Worm (Caenorhabditis elegans) whole organism, late embryonic: ENCODE results near the gene sprr-2.

Experiments
- C08G9.2 ChIP-seq: sonication (generic microtip); optimal IDR thresholded peaks from 2 replicates; lab custom pipeline; 2016; ENCODE audit warnings: mild to moderate bottlenecking, missing genetic modification characterization, moderate library complexity, missing compliant biosample characterization
- C38D4.7 ChIP-seq: fragments of 200-800 bp; sonication (Bioruptor generic); optimal IDR thresholded peaks from 2 replicates; lab custom pipeline; 2018; ENCODE audit warnings: mild to moderate bottlenecking, missing genetic modification characterization, moderate library complexity, missing compliant biosample characterization
- K09A11.1 ChIP-seq: sonication (generic microtip); optimal IDR thresholded peaks from 2 replicates; lab custom pipeline; 2017; ENCODE audit warnings: antibody characterized with exemption, mild to moderate bottlenecking, missing genetic modification characterization, missing compliant biosample characterization; ENCODE audit not compliant: insufficient read depth
- Y22D7AL.16 ChIP-seq: sonication (generic microtip); optimal IDR thresholded peaks from 2 replicates; lab custom pipeline; 2016; ENCODE audit warnings: missing genetic modification characterization, missing compliant biosample characterization
- ahr-1 ChIP-seq: sonication (generic microtip); optimal IDR thresholded peaks from 2 replicates; lab custom pipeline; 2016; ENCODE audit warnings: missing genetic modification characterization, missing compliant biosample characterization
- ceh-18 ChIP-seq: sonication (generic microtip); optimal IDR thresholded peaks from 2 replicates; lab custom pipeline; 2016; ENCODE audit warnings: missing genetic modification characterization, missing compliant biosample characterization
- ceh-2 ChIP-seq: sonication (generic microtip); optimal IDR thresholded peaks from 2 replicates; lab custom pipeline; 2016; ENCODE audit warnings: missing genotype, missing genetic modification characterization, missing compliant biosample characterization
- ceh-22 ChIP-seq: sonication (generic microtip); optimal IDR thresholded peaks from 2 replicates; lab custom pipeline; 2017; ENCODE audit warnings: missing biosample characterization, missing genetic modification characterization
- ceh-24 ChIP-seq: sonication (generic microtip); optimal IDR thresholded peaks from 2 replicates; lab custom pipeline; 2016; ENCODE audit warnings: mild to moderate bottlenecking, missing genetic modification characterization, missing compliant biosample characterization
- ceh-30 ChIP-seq: fragments of 150-350 bp; optimal IDR thresholded peaks from 2 replicates; lab custom pipeline; 2014; ENCODE audit warnings: missing biosample characterization, missing genetic modification characterization
- ceh-34 ChIP-seq: sonication (generic microtip); optimal IDR thresholded peaks from 2 replicates; lab custom pipeline; 2016; ENCODE audit warnings: mild to moderate bottlenecking, missing genetic modification characterization, missing compliant biosample characterization
- ceh-48 ChIP-seq: sonication (generic microtip); optimal IDR thresholded peaks from 2 replicates; lab custom pipeline; 2016; ENCODE audit warnings: missing genetic modification characterization, inconsistent platforms, missing compliant biosample characterization
- elt-2 ChIP-seq: sonication (generic microtip); optimal IDR thresholded peaks from 2 replicates; lab custom pipeline; 2016; ENCODE audit warnings: missing genetic modification reagents, missing genetic modification characterization, missing compliant biosample characterization
- elt-4 ChIP-seq: sonication (generic microtip); optimal IDR thresholded peaks from 2 replicates; lab custom pipeline; 2016; ENCODE audit warnings: missing genetic modification characterization, missing compliant biosample characterization
- fax-1 ChIP-seq: sonication (generic microtip); optimal IDR thresholded peaks from 2 replicates; lab custom pipeline; 2016; ENCODE audit warnings: missing genotype, missing genetic modification characterization, missing compliant biosample characterization
- fkh-6 ChIP-seq: sonication (generic microtip); optimal IDR thresholded peaks from 2 replicates; lab custom pipeline; 2016; ENCODE audit warnings: missing genetic modification characterization, missing compliant biosample characterization
- gmeb-2 ChIP-seq: sonication (generic microtip); optimal IDR thresholded peaks from 2 replicates; lab custom pipeline; 2016; ENCODE audit warnings: missing genetic modification characterization, inconsistent platforms, missing compliant biosample characterization
- hlh-6 ChIP-seq: sonication (generic microtip); optimal IDR thresholded peaks from 2 replicates; lab custom pipeline; 2016; ENCODE audit warnings: missing genotype, missing genetic modification characterization, missing compliant biosample characterization
- hlh-8 ChIP-seq: sonication (generic microtip); optimal IDR thresholded peaks from 2 replicates; lab custom pipeline; 2016; ENCODE audit warnings: missing genotype, missing genetic modification characterization, missing compliant biosample characterization
- lim-6 ChIP-seq: sonication (generic microtip); optimal IDR thresholded peaks from 2 replicates; lab custom pipeline; 2016; ENCODE audit warnings: missing genetic modification characterization, missing compliant biosample characterization
- madf-2 ChIP-seq: sonication (generic microtip); optimal IDR thresholded peaks from 2 replicates; lab custom pipeline; 2017; ENCODE audit warnings: missing genetic modification characterization, missing compliant biosample characterization
- nfya-1 ChIP-seq: sonication (generic microtip); optimal IDR thresholded peaks from 2 replicates; lab custom pipeline; 2017; ENCODE audit warnings: missing genetic modification characterization, mild to moderate bottlenecking, missing compliant biosample characterization, antibody characterized with exemption, moderate library complexity
- nhr-11 ChIP-seq: fragments of 150-350 bp; optimal IDR thresholded peaks from 2 replicates; lab custom pipeline; 2014; ENCODE audit warnings: missing biosample characterization, missing genetic modification characterization
- nhr-232 ChIP-seq: sonication (generic microtip); optimal IDR thresholded peaks from 2 replicates; lab custom pipeline; 2016; ENCODE audit warnings: missing genetic modification characterization, missing compliant biosample characterization
- npax-4 ChIP-seq: sonication (generic microtip); optimal IDR thresholded peaks from 2 replicates; lab custom pipeline; 2016; ENCODE audit warnings: missing genetic modification characterization, missing compliant biosample characterization
- odd-2 ChIP-seq: sonication (generic microtip); optimal IDR thresholded peaks from 2 replicates; lab custom pipeline; 2017; ENCODE audit warnings: antibody characterized with exemption, mild to moderate bottlenecking, missing genetic modification characterization, missing compliant biosample characterization
- pha-2 ChIP-seq: sonication (generic microtip); optimal IDR thresholded peaks from 2 replicates; lab custom pipeline; 2017; ENCODE audit warnings: mild to moderate bottlenecking, missing genetic modification characterization, missing compliant biosample characterization
- pha-4 ChIP-seq: fragments of 150-350 bp; optimal IDR thresholded peaks from 2 replicates; lab custom pipeline; 2018; ENCODE audit warnings: missing biosample characterization, missing genetic modification reagents, missing genetic modification characterization
- pqm-1 ChIP-seq: sonication (generic microtip); optimal IDR thresholded peaks from 2 replicates; lab custom pipeline; 2016; ENCODE audit warnings: missing genetic modification characterization, missing compliant biosample characterization
- ref-2 ChIP-seq: sonication (generic microtip); optimal IDR thresholded peaks from 2 replicates; lab custom pipeline; 2016; ENCODE audit warnings: missing genetic modification characterization, missing compliant biosample characterization
- sox-2 ChIP-seq: fragments of 200-800 bp; sonication (Bioruptor generic); IDR thresholded peaks from 2 replicates; pipeline ENCODE4 v1.3.6; 2022; ENCODE audit warnings: missing genetic modification reagents, missing genetic modification characterization, missing compliant biosample characterization
- sox-4 ChIP-seq: sonication (generic microtip); optimal IDR thresholded peaks from 2 replicates; lab custom pipeline; 2017; ENCODE audit warnings: mild to moderate bottlenecking, missing genetic modification characterization, inconsistent platforms, missing compliant biosample characterization
- tbx-2 ChIP-seq: sonication (generic microtip); optimal IDR thresholded peaks from 2 replicates; lab custom pipeline; 2016; ENCODE audit warnings: missing genetic modification characterization, missing compliant biosample characterization
- tbx-7 ChIP-seq: sonication (generic microtip); optimal IDR thresholded peaks from 2 replicates; lab custom pipeline; 2016; ENCODE audit warnings: missing genotype, missing genetic modification characterization, missing compliant biosample characterization
- unc-3 ChIP-seq, 2 experiments: fragments of 200-800 bp in 1 of 2; sonication (Bioruptor generic) in 1 of 2; sonication (generic microtip) in 1 of 2; conservative IDR thresholded peaks in 1 of 2; optimal IDR thresholded peaks in 1 of 2; 2 replicates each; pipeline versions ENCODE4 v1.3.6 to Lab custom; 2016 to 2022; ENCODE audit warnings: missing compliant biosample characterization in 2 of 2, missing genetic modification characterization in 2 of 2, missing genetic modification reagents in 1 of 2
- unc-42 ChIP-seq: sonication (generic microtip); optimal IDR thresholded peaks from 2 replicates; lab custom pipeline; 2016; ENCODE audit warnings: missing genotype, missing genetic modification characterization, missing compliant biosample characterization
- unc-86 ChIP-seq: sonication (generic microtip); optimal IDR thresholded peaks from 2 replicates; lab custom pipeline; 2016; ENCODE audit warnings: missing genetic modification characterization, missing compliant biosample characterization
- zip-5 ChIP-seq: sonication (generic microtip); optimal IDR thresholded peaks from 2 replicates; lab custom pipeline; 2016; ENCODE audit warnings: missing genetic modification characterization, missing compliant biosample characterization
- ztf-16 ChIP-seq: sonication (generic microtip); optimal IDR thresholded peaks from 2 replicates; lab custom pipeline; 2017; ENCODE audit warnings: missing genetic modification characterization, missing compliant biosample characterization

The sprr-2 gene

ce11 chrX:14771682-14772081, 21.6 kb upstream of the sprr-2 start, which contains the start of gene Y16B4A.2:
Y16B4A.2 (minus strand) TSS chrX:14771851.
- TF ChIP-seq fax-1 (tag; lab: Kevin White, UChicago) (no peak), ceh-34 (tag; lab: Kevin White, UChicago) (no peak), hlh-6 (tag; lab: Kevin White, UChicago) (no peak), pha-2 (tag; lab: Kevin White, UChicago) (no peak), ahr-1 (tag; lab: Kevin White, UChicago) (no peak), elt-4 (no peak), nfya-1 (no peak), unc-86 (tag; lab: Kevin White, UChicago) (no peak), K09A11.1 (no peak), madf-2 (tag; lab: Kevin White, UChicago) (no peak), ceh-22 (tag; lab: Kevin White, UChicago) (no peak), nhr-232 (tag; lab: Kevin White, UChicago) (no peak), npax-4 (tag; lab: Kevin White, UChicago) (no peak), hlh-8 (tag; lab: Kevin White, UChicago) (no peak), odd-2 (tag; lab: Kevin White, UChicago) (no peak), tbx-7 (tag; lab: Kevin White, UChicago) (no peak), sox-4 (tag; lab: Kevin White, UChicago) (no peak), pha-4 (no peak), ceh-18 (tag; lab: Kevin White, UChicago) (no peak), fkh-6 (tag; lab: Kevin White, UChicago) (no peak)
- TF ChIP-seq, all 69 proteins: peak for 0

- TF ChIP-seq Y22D7AL.16 (no peak), K09A11.1 (no peak)
- TF ChIP-seq, all 69 proteins: peak for 0
Measured at ce11 chrX:14773238-14773637, 20.0 kb upstream of the sprr-2 start, which contains the start of gene unc-3. unc-3 (plus strand) TSS chrX:14773538.

- TF ChIP-seq pqm-1 (tag; lab: Kevin White, UChicago) (no peak), gmeb-2 (tag; lab: Kevin White, UChicago) (no peak), ztf-16 (tag; lab: Kevin White, UChicago) (no peak), ceh-48 (tag; lab: Kevin White, UChicago) (no peak), odd-2 (tag; lab: Kevin White, UChicago) (no peak), C08G9.2 (tag; lab: Kevin White, UChicago) (no peak), sox-2 (GFP tag; lab: Robert Waterston, UW) (no peak), unc-42 (no peak), pha-4 (no peak), ceh-30 (tag; lab: Kevin White, UChicago) (no peak), lim-6 (tag; lab: Kevin White, UChicago) (no peak), zip-5 (tag; lab: Kevin White, UChicago) (no peak), elt-2 (no peak), C38D4.7 (GFP tag; lab: Kevin White, UChicago) (no peak), tbx-2 (tag; lab: Kevin White, UChicago) (no peak), nhr-11 (tag; lab: Kevin White, UChicago) (no peak), ceh-24 (tag; lab: Kevin White, UChicago) (no peak), ceh-2 (tag; lab: Kevin White, UChicago) (no peak), ref-2 (tag; lab: Kevin White, UChicago) (no peak)
Measured at ce11 chrX:14775222-14775621, 18.0 kb upstream of the sprr-2 start.

- TF ChIP-seq tbx-7 (tag; lab: Kevin White, UChicago) (no peak), nfya-1 (peak; percentile 21), unc-3 (GFP tag; conservative IDR thresholded peaks at IDR 0.05; lab: Robert Waterston, UW) (0 out of 2 replicates have a peak, but pooled peaks have one; percentile 48), unc-3 (tag; optimal IDR thresholded peaks at IDR 0.05; lab: Kevin White, UChicago) (no peak)
- TF ChIP-seq, all 69 proteins: peak for 2
Measured at ce11 chrX:14776312-14776711, 16.9 kb upstream of the sprr-2 start.
